Fruit fly (Drosophila melanogaster): ENCODE measurements around the gene Sptz.

The Sptz gene

DNA sequence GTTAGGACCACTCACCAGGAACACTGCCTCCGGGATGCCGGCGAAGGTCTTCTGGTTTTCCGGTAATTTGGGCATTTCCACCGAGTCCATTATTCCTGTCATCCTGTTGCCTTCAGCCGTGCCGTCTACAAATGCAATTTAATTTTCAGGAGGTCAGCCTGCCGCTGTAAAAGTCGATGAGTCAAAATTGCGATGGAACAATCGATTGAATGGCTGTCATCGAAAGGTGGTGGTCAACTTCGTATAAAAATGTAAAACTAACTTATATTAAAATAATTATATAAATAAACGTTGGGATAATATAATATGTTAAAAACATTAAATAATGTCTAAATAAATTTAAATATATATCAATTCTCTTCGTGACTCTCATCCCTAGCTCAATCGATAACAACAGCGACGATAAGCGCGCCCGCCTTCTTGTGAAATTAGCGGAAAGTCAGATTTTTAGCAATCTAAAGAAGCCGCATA lies 12.2 kb upstream of the Sptz start, which contains the start of the genes mgr and Irbp (continued):
- peak; percentile 90 for TF ChIP-seq eg (GFP tag; IDR thresholded peaks at IDR 0.05)
- peak; percentile 49 for TF ChIP-seq Ets21C (GFP tag; optimal IDR thresholded peaks at IDR 0.05)
- peak; percentile 83 for TF ChIP-seq esn (GFP tag; optimal IDR thresholded peaks at IDR 0.05)
- TF ChIP-seq CG3032 (tag; optimal IDR thresholded peaks at IDR 0.05), result peak; percentile 90
- TF ChIP-seq Ets96B (tag; optimal IDR thresholded peaks at IDR 0.05), result peak; percentile 71
- TF ChIP-seq Lpt (GFP tag; optimal IDR thresholded peaks at IDR 0.05), result peak; percentile 59
- no peak for TF ChIP-seq Eip93F (GFP tag; optimal IDR thresholded peaks at IDR 0.05)
- TF ChIP-seq Blimp-1 (GFP tag; optimal IDR thresholded peaks at IDR 0.05), result peak; percentile 62
- peak; percentile 78 for TF ChIP-seq dac (GFP tag; optimal IDR thresholded peaks at IDR 0.05)
- no peak for TF ChIP-seq fd85E (GFP tag; optimal IDR thresholded peaks at IDR 0.05)
- peak; percentile 89 for TF ChIP-seq CG6163 (GFP tag; IDR thresholded peaks at IDR 0.05)
- TF ChIP-seq acj6 (GFP tag; optimal IDR thresholded peaks at IDR 0.05), result peak; percentile 84
- TF ChIP-seq ss (GFP tag; optimal IDR thresholded peaks at IDR 0.05), result peak in 1 of 2 experiments; percentile 81
- TF ChIP-seq CG10669 (GFP tag; optimal IDR thresholded peaks at IDR 0.05), result peak; percentile 84
- TF ChIP-seq pdm3 (GFP tag; optimal IDR thresholded peaks at IDR 0.05), result no peak
- no peak for TF ChIP-seq Eip78C (GFP tag)
- TF ChIP-seq CG7368 (GFP tag; optimal IDR thresholded peaks at IDR 0.05), result peak; percentile 66
- TF ChIP-seq achi (GFP tag; optimal IDR thresholded peaks at IDR 0.05), result peak; percentile 90
- TF ChIP-seq CG11762 (GFP tag; optimal IDR thresholded peaks at IDR 0.05; ENCODE audit: insufficient read depth), result peak; percentile 76
- TF ChIP-seq CG6792 (GFP tag; optimal IDR thresholded peaks at IDR 0.05), result peak; percentile 79
- peak; percentile 90 for TF ChIP-seq CG34406 (GFP tag; optimal IDR thresholded peaks at IDR 0.05)
- TF ChIP-seq cyc (GFP tag; optimal IDR thresholded peaks at IDR 0.05), result peak; percentile 60
- TF ChIP-seq OdsH (GFP tag; optimal IDR thresholded peaks at IDR 0.05), result peak; percentile 85

DNA sequence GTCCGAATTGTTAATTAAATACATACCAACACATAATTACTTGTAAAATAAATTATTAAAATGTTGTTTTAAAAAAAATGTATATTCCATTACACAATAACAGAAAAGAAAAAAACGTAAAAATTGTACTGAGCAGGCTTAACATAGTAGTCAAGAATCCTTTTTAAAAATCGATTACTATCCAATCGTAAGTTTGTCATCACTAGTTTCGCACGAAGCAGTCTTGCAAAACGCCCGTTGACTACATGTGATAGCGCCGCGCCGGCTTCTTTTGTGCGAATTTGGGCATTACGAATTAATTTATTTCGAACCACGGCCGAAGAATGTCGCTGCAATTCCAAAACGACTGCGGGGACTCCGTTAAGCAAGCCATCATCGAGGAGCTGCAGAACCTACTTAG lies 9.5 kb upstream of the Sptz start, which contains the start of gene Ipo9:
Gene Ipo9 (plus strand): TSS at position 152 of the 400 bp plus-strand sequence.
- TF ChIP-seq Hr39 (GFP tag; optimal IDR thresholded peaks at IDR 0.05) (no peak), fd59A (GFP tag; optimal IDR thresholded peaks at IDR 0.05) (no peak), CG31627 (GFP tag; optimal IDR thresholded peaks at IDR 0.05) (no peak), CG34406 (GFP tag; optimal IDR thresholded peaks at IDR 0.05) (no peak), CG6276 (GFP tag; optimal IDR thresholded peaks at IDR 0.05) (no peak), svp (GFP tag) (no peak), pdm3 (GFP tag; optimal IDR thresholded peaks at IDR 0.05) (no peak), CG11902 (GFP tag; optimal IDR thresholded peaks at IDR 0.05) (no peak), Met (GFP tag; optimal IDR thresholded peaks at IDR 0.05) (no peak), lz (GFP tag; optimal IDR thresholded peaks at IDR 0.05) (no peak)

DNA sequence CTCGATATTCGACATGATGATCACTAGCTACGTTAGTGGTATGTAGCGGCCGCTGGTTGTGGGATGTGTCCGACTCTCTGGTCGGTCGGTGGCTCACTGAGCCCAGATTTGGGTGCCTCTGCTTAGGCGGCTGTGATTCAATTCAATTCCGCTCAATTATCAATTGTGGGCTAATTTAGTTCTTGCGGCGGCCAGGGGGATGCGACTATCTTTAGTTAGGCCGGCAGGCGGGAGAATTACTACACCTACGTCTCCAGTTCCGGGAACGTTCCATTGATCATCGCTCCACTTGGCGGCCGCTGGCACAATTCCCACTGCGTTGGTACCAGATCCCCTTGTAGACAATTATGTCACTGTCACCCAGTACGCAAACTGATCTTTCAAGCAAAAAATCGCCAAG lies 3.3 kb upstream of the Sptz start, which contains the start of the genes bumpel and CG45676:
Gene bumpel (minus strand): TSS at position 101 of the 400 bp plus-strand sequence.
Gene CG45676 (plus strand): TSS at position 318 of the 400 bp plus-strand sequence.
- no peak for TF ChIP-seq dac (GFP tag; optimal IDR thresholded peaks at IDR 0.05)
- TF ChIP-seq CG8319 (GFP tag; optimal IDR thresholded peaks at IDR 0.05), result no peak
- TF ChIP-seq topi (GFP tag; optimal IDR thresholded peaks at IDR 0.05), result no peak
- no peak for TF ChIP-seq Hr4 (GFP tag; optimal IDR thresholded peaks at IDR 0.05)
- no peak for TF ChIP-seq Gug (GFP tag; IDR thresholded peaks at IDR 0.05)
- no peak for TF ChIP-seq CG6163 (GFP tag; IDR thresholded peaks at IDR 0.05)
- no peak for TF ChIP-seq Ets21C (GFP tag; optimal IDR thresholded peaks at IDR 0.05)
- no peak for TF ChIP-seq CG15336 (GFP tag; IDR thresholded peaks at IDR 0.05)
- TF ChIP-seq CG7368 (GFP tag; optimal IDR thresholded peaks at IDR 0.05), result no peak
- TF ChIP-seq CG11294 (GFP tag; IDR thresholded peaks at IDR 0.05), result no peak
- no peak for TF ChIP-seq Sox102F (GFP tag; optimal IDR thresholded peaks at IDR 0.05)
- TF ChIP-seq OdsH (GFP tag; optimal IDR thresholded peaks at IDR 0.05), result no peak
- TF ChIP-seq CG4318 (GFP tag; optimal IDR thresholded peaks at IDR 0.05), result no peak
- TF ChIP-seq CG32006 (GFP tag; optimal IDR thresholded peaks at IDR 0.05), result no peak
- no peak for TF ChIP-seq ss (GFP tag; optimal IDR thresholded peaks at IDR 0.05)
- no peak for TF ChIP-seq CG8632 (GFP tag; optimal IDR thresholded peaks at IDR 0.05)

All from whole organism, prepupa.